Fruit fly (Drosophila melanogaster) whole organism, prepupa: ENCODE measurements around the gene Fmr1.
A peak's percentile ranks its signal among the peaks of the same experiment; 100 is the strongest.

Experiments
- Blimp-1 ChIP-seq: fragments of 200-800 bp; sonication (Bioruptor generic); optimal IDR thresholded peaks from 3 replicates; lab custom pipeline; 2017; ENCODE audit warnings: missing biosample characterization, missing genetic modification characterization, mild to moderate bottlenecking, moderate library complexity, missing genetic modification reagents
- CG10631 ChIP-seq: fragments of 200-800 bp; sonication (Bioruptor generic); optimal IDR thresholded peaks from 2 replicates; lab custom pipeline; 2016; ENCODE audit warnings: missing biosample characterization, missing genetic modification characterization
- CG10669 ChIP-seq: fragments of 200-800 bp; sonication (Bioruptor generic); optimal IDR thresholded peaks from 3 replicates; lab custom pipeline; 2018; ENCODE audit warnings: missing biosample characterization, mild to moderate bottlenecking, missing genetic modification characterization, moderate library complexity
- CG11294 ChIP-seq: fragments of 200-800 bp; sonication (Bioruptor generic); IDR thresholded peaks from 2 replicates; pipeline ENCODE4 v1.3.6; 2022; ENCODE audit warnings: missing biosample characterization, missing genetic modification characterization
- CG11762 ChIP-seq: fragments of 200-800 bp; sonication (Bioruptor generic); optimal IDR thresholded peaks from 3 replicates; lab custom pipeline; 2016; ENCODE audit warnings: missing biosample characterization, missing genetic modification characterization; ENCODE audit not compliant: insufficient read depth
- CG11902 ChIP-seq: fragments of 200-800 bp; sonication (Bioruptor generic); optimal IDR thresholded peaks from 3 replicates; lab custom pipeline; 2016; ENCODE audit warnings: missing biosample characterization, missing genetic modification characterization
- CG15336 ChIP-seq: fragments of 200-800 bp; sonication (Bioruptor generic); IDR thresholded peaks from 2 replicates; pipeline ENCODE4 v1.3.6; 2022; ENCODE audit warnings: missing biosample characterization, missing genetic modification characterization
- CG1621 ChIP-seq: fragments of 200-800 bp; sonication (Bioruptor generic); optimal IDR thresholded peaks from 3 replicates; lab custom pipeline; 2018; ENCODE audit warnings: missing biosample characterization, mild to moderate bottlenecking, missing genetic modification characterization
- CG16779 ChIP-seq: fragments of 200-800 bp; sonication (Bioruptor generic); optimal IDR thresholded peaks from 3 replicates; lab custom pipeline; 2017; ENCODE audit warnings: missing biosample characterization, mild to moderate bottlenecking, missing genetic modification characterization
- CG3032 ChIP-seq: fragments of 200-800 bp; optimal IDR thresholded peaks from 2 replicates; lab custom pipeline; 2019; ENCODE audit warnings: missing biosample characterization, mild to moderate bottlenecking, missing genetic modification characterization, moderate library complexity
- CG32006 ChIP-seq: fragments of 200-800 bp; sonication (Bioruptor generic); optimal IDR thresholded peaks from 3 replicates; lab custom pipeline; 2017; ENCODE audit warnings: missing biosample characterization, mild to moderate bottlenecking, missing genetic modification characterization
- CG3919 ChIP-seq: fragments of 200-800 bp; sonication (Bioruptor generic); optimal IDR thresholded peaks from 3 replicates; lab custom pipeline; 2016; ENCODE audit warnings: missing biosample characterization, missing genetic modification characterization
- CG4318 ChIP-seq: fragments of 200-800 bp; sonication (Bioruptor generic); optimal IDR thresholded peaks from 3 replicates; lab custom pipeline; 2017; ENCODE audit warnings: missing biosample characterization, mild to moderate bottlenecking, missing genetic modification characterization
- CG6163 ChIP-seq: fragments of 200-800 bp; sonication (Bioruptor generic); IDR thresholded peaks from 3 replicates; pipeline ENCODE4 v1.3.6; 2022; ENCODE audit warnings: missing biosample characterization, missing genetic modification characterization
- CG6808 ChIP-seq: fragments of 200-800 bp; sonication (Bioruptor generic); optimal IDR thresholded peaks from 3 replicates; lab custom pipeline; 2017; ENCODE audit warnings: missing biosample characterization, missing genetic modification characterization, mild to moderate bottlenecking, moderate library complexity, missing genetic modification reagents
- CG6854 ChIP-seq: fragments of 200-800 bp; sonication (Bioruptor generic); optimal IDR thresholded peaks from 2 replicates; lab custom pipeline; 2017; ENCODE audit warnings: missing biosample characterization, mild to moderate bottlenecking, missing genetic modification characterization
- CG8119 ChIP-seq: fragments of 200-800 bp; sonication (Bioruptor generic); IDR thresholded peaks from 3 replicates; pipeline ENCODE4 v1.3.6; 2022; ENCODE audit warnings: missing biosample characterization, missing genetic modification characterization
- CG8632 ChIP-seq: fragments of 200-800 bp; sonication (Bioruptor generic); optimal IDR thresholded peaks from 3 replicates; lab custom pipeline; 2016; ENCODE audit warnings: missing biosample characterization, missing genetic modification characterization
- CG9139 ChIP-seq: fragments of 200-800 bp; sonication (Bioruptor generic); optimal IDR thresholded peaks from 3 replicates; lab custom pipeline; 2017; ENCODE audit warnings: missing biosample characterization, mild to moderate bottlenecking, missing genetic modification characterization
- Eip75B ChIP-seq: fragments of 200-800 bp; sonication (Bioruptor generic); optimal IDR thresholded peaks from 3 replicates; lab custom pipeline; 2016; ENCODE audit warnings: missing biosample characterization, missing genetic modification characterization
- Eip78C ChIP-seq: fragments of 200-800 bp; sonication (Bioruptor generic); peaks from one replicate; lab custom pipeline; 2016; ENCODE audit warnings: missing biosample characterization, missing genetic modification characterization
- Ets21C ChIP-seq: fragments of 200-800 bp; sonication (Bioruptor generic); optimal IDR thresholded peaks from 3 replicates; lab custom pipeline; 2016; ENCODE audit warnings: missing biosample characterization, missing genetic modification characterization
- Ets96B ChIP-seq: fragments of 200-800 bp; optimal IDR thresholded peaks from 2 replicates; lab custom pipeline; 2019; ENCODE audit warnings: missing biosample characterization, mild to moderate bottlenecking, missing genetic modification characterization, moderate library complexity
- Hr38 ChIP-seq: sonication (Bioruptor generic); optimal IDR thresholded peaks from 2 replicates; lab custom pipeline; 2016; ENCODE audit warnings: missing biosample characterization, missing genetic modification characterization
- Hr39 ChIP-seq: fragments of 200-800 bp; sonication (Bioruptor generic); optimal IDR thresholded peaks from 2 replicates; lab custom pipeline; 2016; ENCODE audit warnings: missing biosample characterization, missing genetic modification characterization
- Hr4 ChIP-seq: fragments of 200-800 bp; sonication (Bioruptor generic); optimal IDR thresholded peaks from 3 replicates; lab custom pipeline; 2016; ENCODE audit warnings: missing biosample characterization, missing genetic modification characterization
- Lpt ChIP-seq: fragments of 200-800 bp; sonication (Bioruptor generic); optimal IDR thresholded peaks from 3 replicates; lab custom pipeline; 2016; ENCODE audit warnings: missing biosample characterization, missing genetic modification characterization
- Met ChIP-seq: fragments of 200-800 bp; sonication (Bioruptor generic); optimal IDR thresholded peaks from 3 replicates; lab custom pipeline; 2016; ENCODE audit warnings: missing biosample characterization, missing genetic modification characterization
- OdsH ChIP-seq: fragments of 200-800 bp; sonication (Bioruptor generic); optimal IDR thresholded peaks from 3 replicates; lab custom pipeline; 2016; ENCODE audit warnings: missing biosample characterization, missing genetic modification characterization
- Sox102F ChIP-seq: fragments of 200-800 bp; sonication (Bioruptor generic); optimal IDR thresholded peaks from 2 replicates; lab custom pipeline; 2016; ENCODE audit warnings: missing biosample characterization, mild to moderate bottlenecking, missing genetic modification characterization
- Sox14 ChIP-seq: fragments of 200-800 bp; sonication (Bioruptor generic); optimal IDR thresholded peaks from 3 replicates; lab custom pipeline; 2016; ENCODE audit warnings: missing biosample characterization, missing genetic modification characterization
- Sox15 ChIP-seq: fragments of 200-800 bp; sonication (Bioruptor generic); optimal IDR thresholded peaks from 3 replicates; lab custom pipeline; 2016; ENCODE audit warnings: missing biosample characterization, missing genetic modification characterization
- achi ChIP-seq: fragments of 200-800 bp; sonication (Bioruptor generic); optimal IDR thresholded peaks from 3 replicates; lab custom pipeline; 2016; ENCODE audit warnings: missing biosample characterization, missing genetic modification characterization
- acj6 ChIP-seq: fragments of 200-800 bp; sonication (Bioruptor generic); optimal IDR thresholded peaks from 3 replicates; lab custom pipeline; 2016; ENCODE audit warnings: missing biosample characterization, missing genetic modification characterization
- cyc ChIP-seq: fragments of 200-800 bp; sonication (Bioruptor generic); optimal IDR thresholded peaks from 3 replicates; lab custom pipeline; 2016; ENCODE audit warnings: missing biosample characterization, missing genetic modification characterization
- dac ChIP-seq: fragments of 200-800 bp; sonication (Bioruptor generic); optimal IDR thresholded peaks from 2 replicates; lab custom pipeline; 2017; ENCODE audit warnings: missing biosample characterization, mild to moderate bottlenecking, missing genetic modification characterization
- dsx ChIP-seq: fragments of 200-800 bp; optimal IDR thresholded peaks from 3 replicates; lab custom pipeline; 2019; ENCODE audit warnings: missing biosample characterization, mild to moderate bottlenecking, missing genetic modification characterization, moderate library complexity; ENCODE audit not compliant: poor library complexity, severe bottlenecking
- fd59A ChIP-seq: fragments of 200-800 bp; sonication (Bioruptor generic); optimal IDR thresholded peaks from 2 replicates; lab custom pipeline; 2017; ENCODE audit warnings: missing biosample characterization, mild to moderate bottlenecking, missing genetic modification characterization, missing genetic modification reagents
- fd85E ChIP-seq: fragments of 200-800 bp; sonication (Bioruptor generic); optimal IDR thresholded peaks from 3 replicates; lab custom pipeline; 2016; ENCODE audit warnings: missing biosample characterization, missing genetic modification characterization
- fkh ChIP-seq: fragments of 200-800 bp; sonication (Bioruptor generic); optimal IDR thresholded peaks from 3 replicates; lab custom pipeline; 2017; ENCODE audit warnings: missing biosample characterization, mild to moderate bottlenecking, missing genetic modification characterization, moderate library complexity
- lz ChIP-seq: fragments of 200-800 bp; sonication (Bioruptor generic); optimal IDR thresholded peaks from 3 replicates; lab custom pipeline; 2016; ENCODE audit warnings: missing biosample characterization, missing genetic modification characterization
- pdm3 ChIP-seq: fragments of 200-800 bp; sonication (Bioruptor generic); optimal IDR thresholded peaks from 3 replicates; lab custom pipeline; 2016; ENCODE audit warnings: missing biosample characterization, missing genetic modification characterization
- spab ChIP-seq: fragments of 200-800 bp; sonication (Bioruptor generic); optimal IDR thresholded peaks from 2 replicates; lab custom pipeline; 2017; ENCODE audit warnings: missing biosample characterization, mild to moderate bottlenecking, missing genetic modification characterization, missing genetic modification reagents
- svp ChIP-seq: fragments of 200-800 bp; sonication (Bioruptor generic); peaks from one replicate; lab custom pipeline; 2016; ENCODE audit warnings: missing biosample characterization, missing genetic modification characterization
- topi ChIP-seq: fragments of 200-800 bp; sonication (Bioruptor generic); optimal IDR thresholded peaks from 3 replicates; lab custom pipeline; 2016; ENCODE audit warnings: missing biosample characterization, missing genetic modification characterization

Gene Fmr1

DNA sequence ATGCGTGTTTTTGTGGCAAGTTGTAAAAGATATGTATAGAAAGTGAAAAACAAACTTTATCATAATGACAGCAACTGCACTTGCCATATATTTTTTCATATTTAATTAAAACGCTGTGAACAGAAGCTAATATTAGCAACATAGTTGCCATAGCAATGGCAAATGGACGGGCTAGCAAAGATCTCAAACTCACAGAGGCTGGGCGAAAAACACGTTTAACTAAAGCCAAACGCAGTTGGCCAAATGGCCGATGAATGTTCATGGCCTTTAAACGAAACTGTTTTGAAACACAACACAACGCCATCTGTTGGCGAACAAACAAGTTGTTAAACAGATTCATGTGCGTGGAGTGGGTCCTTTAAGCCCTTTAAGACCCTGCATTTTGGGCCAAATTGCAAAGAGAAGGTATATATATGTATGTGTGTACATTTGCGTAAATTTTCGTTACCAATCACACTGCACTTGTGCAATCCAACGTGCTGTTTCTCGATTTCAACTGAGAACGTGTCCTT is 38.5 kb upstream of the Fmr1 start:
- TF ChIP-seq CG6163 (GFP tag; lab: Robert Waterston, UW) (no peak), Sox15 (GFP tag; lab: Kevin White, UChicago) (no peak), CG6808 (GFP tag; lab: Kevin White, UChicago) (peak; percentile 16), Ets21C (GFP tag; lab: Kevin White, UChicago) (no peak), dsx (GFP tag; lab: Kevin White, UChicago) (peak; percentile 81)

DNA sequence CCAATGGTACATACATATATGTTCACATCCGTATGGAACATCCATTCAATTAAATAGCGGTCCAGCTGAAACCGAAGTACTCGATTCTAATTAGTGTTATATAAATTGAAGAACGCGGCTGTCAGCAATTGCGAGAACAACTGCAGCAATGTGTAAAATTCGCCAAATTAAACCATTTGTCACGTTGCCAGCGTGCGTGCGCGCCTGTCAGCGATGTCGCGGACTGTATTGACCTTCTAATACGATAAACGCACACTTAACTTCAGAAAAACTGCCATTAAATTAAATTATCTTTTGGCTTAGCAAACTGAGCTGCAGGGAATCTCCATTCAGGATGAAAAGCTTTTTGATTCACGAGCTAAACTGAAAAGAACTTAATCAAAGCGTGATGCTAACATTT is 37.3 kb upstream of the Fmr1 start:
- TF ChIP-seq Eip78C = peak; percentile 29
- TF ChIP-seq CG4318 (GFP tag; lab: Kevin White, UChicago) = no peak

DNA sequence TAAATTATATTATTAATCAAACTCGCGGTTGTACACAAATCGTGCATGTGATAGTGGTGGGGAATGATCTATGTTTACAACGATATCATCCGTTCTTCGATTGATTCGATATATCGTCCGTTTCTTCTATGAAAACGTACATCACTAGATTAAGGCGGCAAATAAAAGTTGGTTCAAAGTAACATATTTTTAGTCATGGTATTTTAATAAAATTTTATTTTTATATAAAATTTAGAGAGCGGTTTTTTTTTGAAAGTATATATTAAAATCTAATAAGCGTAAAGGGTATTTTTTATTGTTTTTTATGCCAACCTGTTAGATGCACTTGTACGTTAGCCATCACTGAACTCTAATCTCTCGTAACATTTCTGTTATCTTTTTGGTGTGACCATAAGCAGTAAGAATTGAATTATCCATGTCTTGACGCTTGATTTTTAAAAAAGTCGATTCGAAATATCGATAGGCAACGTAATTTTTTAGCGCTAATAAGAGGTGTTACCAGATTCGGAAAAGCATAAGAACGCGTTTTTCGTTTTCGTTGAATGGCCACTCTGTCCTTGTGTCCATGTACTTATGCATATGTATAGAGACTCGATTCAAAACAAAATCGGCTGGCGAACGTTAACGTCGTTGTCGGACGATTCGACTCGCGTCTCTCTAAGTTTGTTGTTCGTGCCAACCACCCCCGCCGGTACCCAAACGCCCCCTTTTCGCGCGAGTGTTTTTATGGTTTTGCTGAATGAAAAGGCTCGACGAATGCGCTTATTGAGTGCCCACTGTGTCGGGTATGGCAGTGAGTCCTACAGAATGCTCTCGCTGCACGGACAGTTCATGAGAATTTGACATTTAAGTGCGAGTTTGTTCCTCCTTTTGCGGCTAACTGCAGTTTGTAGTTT is 34.4 kb upstream of the Fmr1 start, which contains the start of the genes TAF1B and Invadolysin:
TAF1B (minus strand) TSS at position 82 of the 896 bp plus-strand sequence.
Invadolysin (plus strand) TSS at position 566 of the 896 bp plus-strand sequence.
- TF ChIP-seq OdsH (GFP tag; lab: Kevin White, UChicago) (peak; percentile 61), Eip75B (peak; percentile 43), achi (GFP tag; lab: Kevin White, UChicago) (peak; percentile 10), CG6163 (GFP tag; lab: Robert Waterston, UW) (peak; percentile 21; the same call in 1 of the 3 replicates), CG9139 (no peak), CG11902 (GFP tag; lab: Kevin White, UChicago) (no peak), CG10631 (GFP tag; lab: Kevin White, UChicago) (peak; percentile 61), lz (GFP tag; lab: Kevin White, UChicago) (peak; percentile 43), CG16779 (peak; percentile 19), CG10669 (GFP tag; lab: Kevin White, UChicago) (peak; percentile 5), pdm3 (GFP tag; lab: Kevin White, UChicago) (peak; percentile 27), CG6854 (no peak), dac (GFP tag; lab: Kevin White, UChicago) (no peak), Lpt (GFP tag; lab: Kevin White, UChicago) (no peak), CG3919 (GFP tag; lab: Kevin White, UChicago) (peak; percentile 54), CG15336 (GFP tag; lab: Robert Waterston, UW) (no peak), CG32006 (GFP tag; lab: Kevin White, UChicago) (no peak), Ets96B (tag; lab: Kevin White, UChicago) (no peak), CG3032 (no peak), Blimp-1 (GFP tag; lab: Kevin White, UChicago) (no peak), Sox15 (GFP tag; lab: Kevin White, UChicago) (no peak), Hr38 (GFP tag; lab: Kevin White, UChicago) (no peak), Sox14 (GFP tag; lab: Kevin White, UChicago) (peak; percentile 50), Sox102F (GFP tag; lab: Kevin White, UChicago) (peak; percentile 69), CG4318 (GFP tag; lab: Kevin White, UChicago) (no peak), fkh (GFP tag; lab: Kevin White, UChicago) (peak; percentile 13), fd85E (no peak), Hr4 (GFP tag; lab: Kevin White, UChicago) (peak; percentile 42), Hr39 (GFP tag; lab: Kevin White, UChicago) (peak; percentile 41), Ets21C (GFP tag; lab: Kevin White, UChicago) (peak; percentile 40), Met (peak; percentile 57), acj6 (peak; percentile 65), CG8632 (GFP tag; lab: Kevin White, UChicago) (peak; percentile 30), spab (GFP tag; lab: Kevin White, UChicago) (no peak), Eip78C (peak; percentile 84), CG8119 (GFP tag; lab: Robert Waterston, UW) (0 out of 3 replicates have a peak, but pooled peaks have one; percentile 28), fd59A (GFP tag; lab: Kevin White, UChicago) (no peak), CG1621 (tag; lab: Kevin White, UChicago) (no peak), topi (GFP tag; lab: Kevin White, UChicago) (peak; percentile 53), CG11294 (no peak), CG11762 (no peak), cyc (peak; percentile 43), svp (GFP tag; lab: Kevin White, UChicago) (peak; percentile 66)
